Fruit fly (Drosophila melanogaster) whole organism, pupa: ENCODE data around the gene Rab23.

Experiments used
- CG10348 ChIP-seq: fragments of 200-800 bp; sonication (Bioruptor generic); IDR thresholded peaks from 2 replicates; pipeline ENCODE4 v1.3.6; 2022; ENCODE audit warnings: missing biosample characterization, missing genetic modification characterization
- CG12605 ChIP-seq: fragments of 200-800 bp; sonication (Bioruptor generic); IDR thresholded peaks from 2 replicates; pipeline ENCODE4 v1.3.6; 2022; ENCODE audit warnings: missing biosample characterization, missing genetic modification characterization
- CG13204 ChIP-seq: fragments of 200-800 bp; sonication (Bioruptor generic); optimal IDR thresholded peaks from 2 replicates; lab custom pipeline; 2018; ENCODE audit warnings: missing biosample characterization, mild to moderate bottlenecking, missing genetic modification characterization, moderate library complexity
- CG14655 ChIP-seq: fragments of 200-800 bp; sonication (Bioruptor generic); optimal IDR thresholded peaks from 3 replicates; lab custom pipeline; 2017; ENCODE audit warnings: mild to moderate bottlenecking, missing biosample characterization, missing genetic modification reagents, missing genetic modification characterization
- CG15710 ChIP-seq: fragments of 200-800 bp; sonication (Bioruptor generic); optimal IDR thresholded peaks from 2 replicates; lab custom pipeline; 2018; ENCODE audit warnings: missing biosample characterization, mild to moderate bottlenecking, missing genetic modification characterization, moderate library complexity
- CG17806 ChIP-seq: fragments of 200-800 bp; sonication (Bioruptor generic); optimal IDR thresholded peaks from 2 replicates; lab custom pipeline; 2018; ENCODE audit warnings: missing biosample characterization, mild to moderate bottlenecking, missing genetic modification characterization, moderate library complexity
- CG32121 ChIP-seq: fragments of 200-800 bp; sonication (Bioruptor generic); IDR thresholded peaks from 2 replicates; pipeline ENCODE4 v1.3.6; 2022; ENCODE audit warnings: missing biosample characterization, missing genetic modification characterization
- CG34367 ChIP-seq: fragments of 200-800 bp; sonication (Bioruptor generic); optimal IDR thresholded peaks from 2 replicates; lab custom pipeline; 2018; ENCODE audit warnings: missing biosample characterization, mild to moderate bottlenecking, missing genetic modification characterization
- CG4496 ChIP-seq: fragments of 200-800 bp; sonication (Bioruptor generic); IDR thresholded peaks from 3 replicates; pipeline ENCODE4 v1.3.6; 2022; ENCODE audit warnings: missing biosample characterization, missing genetic modification characterization
- CG8159 ChIP-seq: fragments of 200-800 bp; sonication (Bioruptor generic); optimal IDR thresholded peaks from 3 replicates; lab custom pipeline; 2018; ENCODE audit warnings: missing biosample characterization, mild to moderate bottlenecking, missing genetic modification characterization, moderate library complexity
- CG8301 ChIP-seq: fragments of 200-800 bp; sonication (Bioruptor generic); optimal IDR thresholded peaks from 2 replicates; lab custom pipeline; 2018; ENCODE audit warnings: missing biosample characterization, mild to moderate bottlenecking, missing genetic modification characterization
- CG9948 ChIP-seq: fragments of 200-800 bp; sonication (Bioruptor generic); optimal IDR thresholded peaks from 2 replicates; lab custom pipeline; 2018; ENCODE audit warnings: missing biosample characterization, mild to moderate bottlenecking, missing genetic modification characterization, moderate library complexity
- D1 ChIP-seq: fragments of 200-800 bp; sonication (Bioruptor generic); optimal IDR thresholded peaks from 2 replicates; lab custom pipeline; 2018; ENCODE audit warnings: missing biosample characterization, mild to moderate bottlenecking, missing genetic modification characterization, moderate library complexity
- EcR ChIP-seq: fragments of 200-800 bp; sonication (Bioruptor generic); optimal IDR thresholded peaks from 3 replicates; lab custom pipeline; 2019; ENCODE audit warnings: missing biosample characterization, missing genetic modification characterization, mild to moderate bottlenecking, moderate library complexity, missing genetic modification reagents
- Ets98B ChIP-seq: fragments of 200-800 bp; sonication (Bioruptor generic); IDR thresholded peaks from 2 replicates; pipeline ENCODE4 v1.3.6; 2022; ENCODE audit warnings: missing biosample characterization, missing genetic modification characterization
- Pif1A ChIP-seq: fragments of 200-800 bp; sonication (Bioruptor generic); optimal IDR thresholded peaks from 3 replicates; lab custom pipeline; 2016; ENCODE audit warnings: missing biosample characterization, missing genetic modification characterization
- Pif1B ChIP-seq: fragments of 200-800 bp; sonication (Bioruptor generic); optimal IDR thresholded peaks from 3 replicates; lab custom pipeline; 2016; ENCODE audit warnings: missing biosample characterization, missing genetic modification characterization
- Snoo ChIP-seq: fragments of 200-800 bp; sonication (Bioruptor generic); optimal IDR thresholded peaks from 3 replicates; lab custom pipeline; 2017; ENCODE audit warnings: missing biosample characterization, mild to moderate bottlenecking, missing genetic modification characterization, inconsistent platforms
- fd96Ca ChIP-seq: fragments of 200-800 bp; sonication (Bioruptor generic); IDR thresholded peaks from 3 replicates; pipeline ENCODE4 v1.3.6; 2022; ENCODE audit warnings: missing biosample characterization, missing genetic modification characterization
- gl ChIP-seq: fragments of 200-800 bp; sonication (Bioruptor generic); optimal IDR thresholded peaks from 2 replicates; lab custom pipeline; 2018; ENCODE audit warnings: missing biosample characterization, mild to moderate bottlenecking, missing genetic modification characterization
- rn ChIP-seq: fragments of 200-800 bp; sonication (Bioruptor generic); IDR thresholded peaks from 2 replicates; pipeline ENCODE4 v1.3.6; 2022; ENCODE audit warnings: missing biosample characterization, missing genetic modification characterization

The Rab23 gene

dm6 chr3R:5668928-5669739, 16.1 kb downstream of the Rab23 start, which contains the start of the genes Xe7 and Atg17:
Gene Xe7, minus strand, starts transcription at chr3R:5669334.
Gene Atg17, plus strand, starts transcription at chr3R:5669713.
- TF ChIP-seq CG8301 (tag; lab: Kevin White, UChicago) (peak; percentile 86), Snoo (peak; percentile 89), CG14655 (GFP tag; lab: Kevin White, UChicago) (no peak), CG12605 (GFP tag; lab: Robert Waterston, UW) (peak; percentile 60), EcR (GFP tag; lab: Kevin White, UChicago) (no peak), CG34367 (peak; percentile 80), CG17806 (peak; percentile 86), fd96Ca (GFP tag; lab: Robert Waterston, UW) (peak; percentile 93), CG32121 (GFP tag; lab: Robert Waterston, UW) (peak; percentile 88), CG4496 (peak; percentile 90), CG13204 (no peak), rn (GFP tag; lab: Robert Waterston, UW) (peak; percentile 83), Pif1A (GFP tag; lab: Kevin White, UChicago) (peak; percentile 87), Ets98B (GFP tag; lab: Robert Waterston, UW) (peak; percentile 85), CG9948 (peak; percentile 89), D1 (tag; lab: Kevin White, UChicago) (no peak), gl (tag; lab: Kevin White, UChicago) (peak; percentile 39), CG15710 (tag; lab: Kevin White, UChicago) (peak; percentile 92), CG8159 (tag; lab: Kevin White, UChicago) (peak; percentile 88), Pif1B (peak; percentile 83), CG10348 (GFP tag; lab: Robert Waterston, UW) (peak; percentile 79; the same call in 1 of the 2 replicates)

dm6 chr3R:5660198-5660893, 24.9 kb downstream of the Rab23 start, which contains the start of gene Wdr33:
Gene Wdr33, plus strand, starts transcription at chr3R:5660635.
- TF ChIP-seq CG12605 (GFP tag; lab: Robert Waterston, UW) = no peak
- TF ChIP-seq CG13204 = no peak
- TF ChIP-seq CG17806 = peak; percentile 20
- TF ChIP-seq CG34367 = no peak
- no peak for TF ChIP-seq CG32121 (GFP tag; lab: Robert Waterston, UW)
- no peak for TF ChIP-seq EcR (GFP tag; lab: Kevin White, UChicago)
- TF ChIP-seq Snoo = peak; percentile 33
- TF ChIP-seq fd96Ca (GFP tag; lab: Robert Waterston, UW) = no peak
- no peak for TF ChIP-seq Pif1A (GFP tag; lab: Kevin White, UChicago)
- no peak for TF ChIP-seq CG10348 (GFP tag; lab: Robert Waterston, UW)
- TF ChIP-seq CG8159 (tag; lab: Kevin White, UChicago) = peak; percentile 37
- peak; percentile 45 for TF ChIP-seq CG9948
- no peak for TF ChIP-seq Pif1B
- no peak for TF ChIP-seq CG14655 (GFP tag; lab: Kevin White, UChicago)
- TF ChIP-seq CG4496 = peak; percentile 47; the same call in 2 of the 3 replicates
- no peak for TF ChIP-seq D1 (tag; lab: Kevin White, UChicago)
- TF ChIP-seq CG15710 (tag; lab: Kevin White, UChicago) = peak; percentile 22
- 0 out of 2 replicates have a peak, but pooled peaks have one; percentile 6 for TF ChIP-seq Ets98B (GFP tag; lab: Robert Waterston, UW)
- TF ChIP-seq CG8301 (tag; lab: Kevin White, UChicago) = no peak
- TF ChIP-seq, all 21 proteins: peak for 7

- no peak for TF ChIP-seq CG4496
- no peak for TF ChIP-seq CG32121 (GFP tag; lab: Robert Waterston, UW)
Measured at dm6 chr3R:5659829-5660197, 25.4 kb downstream of the Rab23 start, which contains the start of gene CG2182. Gene CG2182, minus strand, starts transcription at chr3R:5659912.

dm6 chr3R:5658984-5659802, 26.0 kb downstream of the Rab23 start:
- TF ChIP-seq CG8301 (tag; lab: Kevin White, UChicago) = no peak
- peak; percentile 8; the same call in 1 of the 3 replicates for TF ChIP-seq CG4496
- TF ChIP-seq CG32121 (GFP tag; lab: Robert Waterston, UW) = peak; percentile 27; the same call in 1 of the 2 replicates
- TF ChIP-seq CG8159 (tag; lab: Kevin White, UChicago) = no peak
- TF ChIP-seq gl (tag; lab: Kevin White, UChicago) = no peak
- peak; percentile 62 for TF ChIP-seq EcR (GFP tag; lab: Kevin White, UChicago)
- no peak for TF ChIP-seq CG15710 (tag; lab: Kevin White, UChicago)
- no peak for TF ChIP-seq CG17806
- 0 out of 2 replicates have a peak, but pooled peaks have one; percentile 19 for TF ChIP-seq Ets98B (GFP tag; lab: Robert Waterston, UW)

DNA sequence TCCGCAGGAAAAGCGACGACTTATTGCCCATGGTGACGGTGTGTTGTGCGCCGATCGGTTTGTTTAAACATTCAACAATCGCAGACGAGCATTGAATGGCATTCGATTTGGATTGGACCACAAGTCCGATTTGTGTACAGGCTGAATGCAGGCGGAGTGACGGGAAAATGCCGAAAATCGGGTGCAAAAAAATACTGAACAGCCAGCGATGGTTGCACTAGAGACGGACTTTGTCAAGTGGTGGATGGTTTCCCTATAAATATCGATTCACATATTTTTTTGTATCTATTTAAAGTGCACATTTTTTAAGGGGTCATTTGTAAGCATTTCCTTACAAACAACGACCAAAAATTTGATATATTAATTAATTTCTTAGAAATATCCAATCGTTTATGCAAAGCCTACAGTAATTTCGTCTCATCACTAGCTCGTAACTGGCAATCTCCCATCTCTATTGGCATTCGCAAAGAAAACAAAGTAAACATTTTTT, 30.5 kb downstream of the Rab23 start, which contains the start of the genes elm and MED27:
elm (minus strand) TSS at position 170 of the 490 bp plus-strand sequence.
MED27 (plus strand) TSS at position 448 of the 490 bp plus-strand sequence.
- TF ChIP-seq CG9948 (peak; percentile 83), Pif1B (peak; percentile 73), gl (tag; lab: Kevin White, UChicago) (peak; percentile 67), CG8301 (tag; lab: Kevin White, UChicago) (peak; percentile 74), CG32121 (GFP tag; lab: Robert Waterston, UW) (peak; percentile 91), CG14655 (GFP tag; lab: Kevin White, UChicago) (no peak), CG4496 (peak; percentile 88), CG12605 (GFP tag; lab: Robert Waterston, UW) (peak; percentile 49; the same call in 1 of the 2 replicates), fd96Ca (GFP tag; lab: Robert Waterston, UW) (peak; percentile 84), rn (GFP tag; lab: Robert Waterston, UW) (peak; percentile 85), CG10348 (GFP tag; lab: Robert Waterston, UW) (peak; percentile 59; the same call in 1 of the 2 replicates), CG13204 (no peak), CG8159 (tag; lab: Kevin White, UChicago) (peak; percentile 89), CG17806 (peak; percentile 85), D1 (tag; lab: Kevin White, UChicago) (no peak), Snoo (peak; percentile 84), Ets98B (GFP tag; lab: Robert Waterston, UW) (peak; percentile 85), EcR (GFP tag; lab: Kevin White, UChicago) (peak; percentile 12), CG34367 (peak; percentile 81), Pif1A (GFP tag; lab: Kevin White, UChicago) (peak; percentile 87), CG15710 (tag; lab: Kevin White, UChicago) (peak; percentile 90)
- TF ChIP-seq, all 21 proteins: peak for 18
